Worm (Caenorhabditis elegans): ENCODE data around the gene Y67D2.2.

Gene Y67D2.2

DNA sequence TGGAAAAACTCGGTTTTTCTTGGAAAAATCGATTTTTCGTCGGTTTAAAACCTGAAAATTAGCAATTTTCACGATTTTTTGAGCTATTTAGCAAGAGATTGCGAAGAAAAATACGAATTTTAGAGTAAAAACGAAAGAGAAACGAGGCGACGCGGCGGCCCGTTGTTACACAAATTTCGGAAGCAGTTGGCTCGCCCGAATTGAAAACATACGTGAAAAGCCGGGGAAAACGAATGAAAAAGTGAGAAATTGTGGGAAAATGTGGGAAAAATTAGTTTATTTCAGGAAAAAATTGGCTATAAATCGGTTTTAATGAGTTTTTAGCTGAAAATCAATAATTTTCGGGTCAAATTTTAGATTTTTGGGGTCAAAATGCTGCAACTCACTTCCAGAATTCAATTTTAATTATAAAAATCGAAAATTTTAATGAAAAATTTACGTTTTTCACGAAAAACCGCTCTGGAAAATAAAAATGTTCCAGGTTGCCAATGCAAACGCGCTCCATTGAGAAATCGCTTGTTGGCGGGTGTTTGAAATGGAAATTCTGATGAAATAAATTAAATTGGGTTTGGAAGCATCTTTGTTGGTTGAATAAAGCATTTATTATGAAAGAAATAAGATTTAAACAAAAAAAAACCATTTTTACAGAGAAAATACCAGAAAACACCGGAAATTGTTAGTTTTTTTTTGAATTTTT, 25.7 kb upstream of the Y67D2.2 start, which contains the start of gene snf-6 (continued):
- no peak for TF ChIP-seq ztf-1 (GFP tag; conservative IDR thresholded peaks at IDR 0.05)
- peak; percentile 15 for TF ChIP-seq nhr-25 (tag; optimal IDR thresholded peaks at IDR 0.05)
- no peak for TF ChIP-seq egl-27 (tag; optimal IDR thresholded peaks at IDR 0.05)
- TF ChIP-seq sem-4 (tag; optimal IDR thresholded peaks at IDR 0.05): peak; percentile 16

DNA sequence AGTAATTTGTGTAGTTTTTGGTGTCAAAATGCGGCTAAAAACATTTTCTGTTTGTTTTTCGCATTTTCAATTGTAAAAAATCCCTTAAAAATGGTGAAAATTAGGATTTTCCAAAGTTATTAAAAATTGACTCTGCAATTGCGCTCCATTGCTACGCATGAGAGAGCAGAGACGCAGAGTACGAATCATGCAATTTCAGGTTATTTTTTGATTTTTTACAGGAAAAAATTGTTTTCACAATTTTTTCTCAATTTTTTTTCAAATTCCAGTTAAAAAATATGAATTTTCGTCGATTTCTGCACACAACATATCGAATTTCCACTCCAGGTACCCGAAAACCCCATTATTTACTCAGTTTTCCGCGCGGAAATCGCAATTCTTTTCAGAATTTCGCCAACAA, 25.0 kb upstream of the Y67D2.2 start, which contains the start of gene mtg-1:
TSS of gene mtg-1 (plus strand) at position 160 of the 400 bp plus-strand sequence.
- TF ChIP-seq nhr-10 (tag; optimal IDR thresholded peaks at IDR 0.05): no peak
- TF ChIP-seq gmeb-1 (tag; optimal IDR thresholded peaks at IDR 0.05): peak; percentile 42
- TF ChIP-seq lsy-2 (tag; optimal IDR thresholded peaks at IDR 0.05): peak in 1 of 2 experiments; percentile 50
- no peak for TF ChIP-seq F13H6.1 (tag; optimal IDR thresholded peaks at IDR 0.05)
- TF ChIP-seq nhr-129 (tag; optimal IDR thresholded peaks at IDR 0.05): peak; percentile 8
- TF ChIP-seq C34F6.9 (tag; optimal IDR thresholded peaks at IDR 0.05): peak; percentile 58
- no peak for TF ChIP-seq ztf-4 (tag; optimal IDR thresholded peaks at IDR 0.05)
- no peak for TF ChIP-seq aly-2 (tag; optimal IDR thresholded peaks at IDR 0.05)
- no peak for TF ChIP-seq sem-4 (tag; optimal IDR thresholded peaks at IDR 0.05)
- TF ChIP-seq unc-55 (GFP tag; optimal IDR thresholded peaks at IDR 0.05): peak; percentile 64
- no peak for TF ChIP-seq mbf-1 (tag; optimal IDR thresholded peaks at IDR 0.05)
- no peak for TF ChIP-seq nhr-77 (tag; optimal IDR thresholded peaks at IDR 0.05)
- TF ChIP-seq nhr-21 (tag; optimal IDR thresholded peaks at IDR 0.05): no peak
- TF ChIP-seq nhr-237 (tag; optimal IDR thresholded peaks at IDR 0.05): no peak
- no peak for TF ChIP-seq lin-39 (tag; optimal IDR thresholded peaks at IDR 0.05)
- peak; percentile 31 for TF ChIP-seq lin-13 (GFP tag; optimal IDR thresholded peaks at IDR 0.05)
- TF ChIP-seq R02D3.7 (tag; optimal IDR thresholded peaks at IDR 0.05): no peak
- no peak for TF ChIP-seq snpc-4 (tag; optimal IDR thresholded peaks at IDR 0.05)
- no peak for TF ChIP-seq Y55F3AM.14 (GFP tag; optimal IDR thresholded peaks at IDR 0.05)

DNA sequence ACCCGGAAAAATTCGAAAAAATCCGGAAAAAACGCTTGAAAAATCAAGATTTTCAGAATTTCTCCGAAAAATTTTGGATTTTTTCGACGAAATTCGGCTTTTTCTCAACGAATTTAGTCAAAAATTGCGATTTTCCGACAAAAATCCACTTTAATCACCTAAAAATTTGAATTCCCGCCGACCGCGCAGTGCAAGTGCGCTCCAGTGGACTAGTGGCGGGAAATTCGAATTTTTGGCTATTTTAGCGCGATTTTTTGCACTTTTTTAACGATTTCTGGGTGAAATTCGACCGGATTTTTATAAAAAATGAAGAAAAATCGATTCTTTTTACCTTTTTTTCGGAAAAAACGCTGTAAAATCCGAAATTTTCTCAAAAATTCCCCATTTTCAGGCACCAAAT, 24.2 kb upstream of the Y67D2.2 start:
- TF ChIP-seq mab-5 (tag; optimal IDR thresholded peaks at IDR 0.05): no peak
- TF ChIP-seq nhr-23 (tag; optimal IDR thresholded peaks at IDR 0.05): no peak
- TF ChIP-seq ama-1 (optimal IDR thresholded peaks at IDR 0.05): no peak
- TF ChIP-seq nhr-12 (tag; optimal IDR thresholded peaks at IDR 0.05): no peak
- TF ChIP-seq elt-1 (tag; optimal IDR thresholded peaks at IDR 0.05): no peak
- no peak for TF ChIP-seq crh-2 (tag; optimal IDR thresholded peaks at IDR 0.05)
- TF ChIP-seq blmp-1 (tag; optimal IDR thresholded peaks at IDR 0.05; ENCODE audit: insufficient read depth): no peak
- no peak for TF ChIP-seq mbf-1 (tag; optimal IDR thresholded peaks at IDR 0.05)
- no peak for TF ChIP-seq Y55F3AM.14 (GFP tag; optimal IDR thresholded peaks at IDR 0.05)
- TF ChIP-seq sma-9 (GFP tag; optimal IDR thresholded peaks at IDR 0.05): no peak
- TF ChIP-seq sma-9 (tag; optimal IDR thresholded peaks at IDR 0.05): no peak
- TF ChIP-seq fos-1 (tag; optimal IDR thresholded peaks at IDR 0.05): no peak
- TF ChIP-seq nhr-25 (tag; optimal IDR thresholded peaks at IDR 0.05): no peak
- no peak for TF ChIP-seq lsy-2 (tag; optimal IDR thresholded peaks at IDR 0.05)
- TF ChIP-seq ceh-16 (tag; optimal IDR thresholded peaks at IDR 0.05): no peak

DNA sequence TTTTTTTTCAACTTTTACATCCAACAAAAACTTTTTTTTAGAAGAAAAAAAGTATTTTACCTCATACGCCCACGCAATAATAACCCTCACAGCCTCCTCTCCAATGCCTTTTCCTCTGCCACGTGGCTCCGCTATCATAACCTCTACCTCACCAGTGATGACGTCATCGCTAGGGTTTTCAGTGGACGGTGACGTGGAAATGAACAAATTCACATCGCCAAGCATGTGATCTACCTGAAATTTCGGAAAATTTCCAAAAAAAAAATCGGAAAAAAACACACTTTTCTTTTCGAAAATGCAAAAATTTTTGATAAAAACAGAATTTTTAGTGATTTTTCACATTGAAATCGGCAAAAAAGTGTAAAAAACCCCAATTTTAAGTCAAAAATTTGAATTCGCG, 19.2 kb upstream of the Y67D2.2 start:
- TF ChIP-seq dmd-4 (tag; optimal IDR thresholded peaks at IDR 0.05) (no peak), peb-1 (tag; optimal IDR thresholded peaks at IDR 0.05) (no peak), F13H6.1 (tag; optimal IDR thresholded peaks at IDR 0.05) (no peak), lin-11 (tag; optimal IDR thresholded peaks at IDR 0.05) (no peak), elt-3 (tag; optimal IDR thresholded peaks at IDR 0.05) (no peak), lin-39 (tag; optimal IDR thresholded peaks at IDR 0.05) (no peak), nhr-129 (tag; optimal IDR thresholded peaks at IDR 0.05) (no peak), blmp-1 (tag; optimal IDR thresholded peaks at IDR 0.05; ENCODE audit: insufficient read depth) (no peak)
